Worm (Caenorhabditis elegans): ENCODE results near the gene C54D10.13.

C54D10.13 gene

DNA sequence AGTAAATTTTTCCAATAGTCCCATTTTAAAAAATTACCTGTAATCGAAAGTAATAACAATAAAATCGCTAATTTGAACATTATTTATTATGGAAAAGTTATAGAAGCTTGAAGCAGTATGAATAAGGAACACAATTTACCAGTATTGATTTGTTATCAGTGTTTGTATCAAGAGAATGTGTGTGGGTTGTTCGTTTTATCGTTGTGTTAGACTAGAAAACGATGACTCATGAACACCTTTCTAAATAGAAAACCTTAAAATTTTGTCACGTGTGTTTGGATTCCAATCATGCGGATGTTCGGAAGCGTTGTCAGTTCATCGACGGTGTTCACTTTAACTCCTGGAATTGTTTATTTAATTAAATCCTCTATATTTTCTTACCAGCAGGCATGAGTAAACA lies at the start of gene C54D10.13:
Gene C54D10.13, minus strand, starts transcription at position 179 of the 400 bp plus-strand sequence.
- TF ChIP-seq F39B2.1 (GFP tag; IDR thresholded peaks at IDR 0.05), result no peak
- no peak for TF ChIP-seq die-1 (tag; optimal IDR thresholded peaks at IDR 0.05)
- no peak for TF ChIP-seq egl-18 (GFP tag; IDR thresholded peaks at IDR 0.05)
- no peak for TF ChIP-seq F22D6.2 (tag; optimal IDR thresholded peaks at IDR 0.05)
- TF ChIP-seq F52B5.7 (tag; optimal IDR thresholded peaks at IDR 0.05), result no peak
- no peak for TF ChIP-seq lin-26 (GFP tag; IDR thresholded peaks at IDR 0.05)
- no peak for TF ChIP-seq snpc-1.3 (tag; optimal IDR thresholded peaks at IDR 0.05; ENCODE audit: insufficient read depth)
- no peak for TF ChIP-seq madf-8 (GFP tag; conservative IDR thresholded peaks at IDR 0.05)
- TF ChIP-seq Y67H2A.10 (GFP tag; conservative IDR thresholded peaks at IDR 0.05), result no peak
- TF ChIP-seq B0035.1 (tag; optimal IDR thresholded peaks at IDR 0.05), result no peak
- no peak for TF ChIP-seq K12H6.12 (tag; optimal IDR thresholded peaks at IDR 0.05)
- no peak for TF ChIP-seq attf-6 (GFP tag; IDR thresholded peaks at IDR 0.05)
- TF ChIP-seq tbp1 (GFP tag; optimal IDR thresholded peaks at IDR 0.05), result no peak
- TF ChIP-seq B0336.3 (GFP tag; IDR thresholded peaks at IDR 0.05), result no peak
- TF ChIP-seq hlh-12 (tag; optimal IDR thresholded peaks at IDR 0.05), result no peak
- TF ChIP-seq egrh-3 (GFP tag; IDR thresholded peaks at IDR 0.05), result no peak

DNA sequence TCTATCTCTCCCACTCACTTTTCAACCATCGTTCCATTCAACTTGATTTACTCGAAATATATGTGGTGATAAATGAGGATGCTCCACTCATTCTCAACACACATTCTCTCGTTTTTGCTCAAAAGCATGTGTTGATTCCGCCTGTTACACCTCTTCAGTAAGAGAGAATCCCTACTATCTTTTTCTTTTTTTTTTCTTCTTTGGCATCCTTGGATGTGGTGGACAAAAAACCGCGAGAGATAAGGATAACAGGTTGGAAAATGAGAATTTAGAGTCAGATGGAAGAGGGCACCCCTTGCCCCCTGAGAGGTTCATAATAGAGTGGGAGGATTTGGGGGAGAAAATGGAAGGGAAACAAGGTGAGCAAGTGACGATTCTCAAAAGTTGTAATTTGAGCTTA lies 46.9 kb upstream of the C54D10.13 start:
- TF ChIP-seq hmg-1.2 (GFP tag; IDR thresholded peaks at IDR 0.05) (0 out of 2 replicates have a peak, but pooled peaks have one; percentile 10), pbrm-1 (GFP tag; IDR thresholded peaks at IDR 0.05) (no peak)

DNA sequence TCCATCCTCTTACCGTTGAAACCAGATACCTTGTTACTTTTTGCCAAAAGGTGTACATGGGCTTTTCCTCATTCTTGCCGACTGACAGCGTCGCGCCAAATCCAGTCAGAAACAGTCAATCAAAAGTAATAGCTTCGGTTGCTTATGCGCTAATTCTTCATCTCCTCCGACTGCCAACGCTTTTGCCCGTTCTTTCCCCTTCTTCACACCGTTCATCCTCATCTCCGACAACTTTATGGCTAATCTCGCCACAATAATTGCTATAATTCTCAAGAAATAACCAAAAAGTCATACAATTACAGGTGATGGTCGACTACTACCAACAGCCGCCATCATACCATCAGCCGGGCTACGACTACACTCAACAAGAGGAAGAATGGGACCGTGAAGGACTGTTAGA lies 46.0 kb upstream of the C54D10.13 start, which contains the start of gene atn-1:
Gene atn-1, plus strand, starts transcription at position 301 of the 400 bp plus-strand sequence.
- TF ChIP-seq akir-1 (GFP tag; optimal IDR thresholded peaks at IDR 0.05), result no peak
- TF ChIP-seq dox-1 (GFP tag; IDR thresholded peaks at IDR 0.05), result no peak
- no peak for TF ChIP-seq aptf-3 (GFP tag; IDR thresholded peaks at IDR 0.05)
- no peak for TF ChIP-seq F23B12.7 (tag; optimal IDR thresholded peaks at IDR 0.05; ENCODE audit: insufficient read depth)
- no peak for TF ChIP-seq F10E7.11 (tag; optimal IDR thresholded peaks at IDR 0.05)
- TF ChIP-seq F37B4.10 (GFP tag; IDR thresholded peaks at IDR 0.05), result no peak
- TF ChIP-seq repo-1 (tag; optimal IDR thresholded peaks at IDR 0.05), result no peak
- TF ChIP-seq bed-1 (GFP tag; IDR thresholded peaks at IDR 0.05), result no peak
- TF ChIP-seq mel-28 (tag; optimal IDR thresholded peaks at IDR 0.05; ENCODE audit: borderline replicate concordance), result no peak
- no peak for TF ChIP-seq F57C9.4 (tag; optimal IDR thresholded peaks at IDR 0.05)
- no peak for TF ChIP-seq dpl-1 (GFP tag; optimal IDR thresholded peaks at IDR 0.05)
- no peak for TF ChIP-seq D2030.7 (GFP tag; IDR thresholded peaks at IDR 0.05)
- TF ChIP-seq athp-1 (tag; optimal IDR thresholded peaks at IDR 0.05), result no peak
- TF ChIP-seq unc-62 (GFP tag; optimal IDR thresholded peaks at IDR 0.05), result no peak
- no peak for TF ChIP-seq nhr-27 (tag; optimal IDR thresholded peaks at IDR 0.05)
- no peak for TF ChIP-seq chd-7 (tag; optimal IDR thresholded peaks at IDR 0.05)
- no peak for TF ChIP-seq ztf-3 (GFP tag; optimal IDR thresholded peaks at IDR 0.05)
- TF ChIP-seq T26A5.8 (tag; optimal IDR thresholded peaks at IDR 0.05), result no peak

DNA sequence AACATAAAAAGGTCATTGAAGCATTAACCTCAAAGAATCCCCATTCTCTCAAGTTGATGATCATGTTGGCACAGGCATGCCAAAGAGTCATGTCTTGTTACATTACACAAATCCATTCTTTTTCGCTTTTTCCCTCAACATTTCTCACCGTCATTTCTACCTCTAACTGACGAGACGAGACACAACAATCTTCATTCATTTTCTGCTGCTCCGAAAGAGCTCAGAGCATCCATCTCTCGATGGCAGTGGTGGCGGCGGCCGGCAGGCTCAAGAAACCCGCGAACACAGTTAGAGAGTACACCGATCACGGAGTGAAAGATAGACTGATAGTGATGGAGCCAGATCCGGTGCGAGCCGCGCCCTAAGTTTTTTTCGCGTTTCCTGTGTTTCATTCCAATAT lies 45.0 kb upstream of the C54D10.13 start:
- peak; percentile 34 for TF ChIP-seq zim-3 (tag; optimal IDR thresholded peaks at IDR 0.05)
- no peak for TF ChIP-seq tbp1 (GFP tag; optimal IDR thresholded peaks at IDR 0.05)
- no peak for TF ChIP-seq nhr-27 (tag; optimal IDR thresholded peaks at IDR 0.05)
- no peak for TF ChIP-seq egl-44 (GFP tag; IDR thresholded peaks at IDR 0.05)
- TF ChIP-seq pbrm-1 (GFP tag; IDR thresholded peaks at IDR 0.05), result peak; percentile 38; the same call in 1 of the 2 replicates
- no peak for TF ChIP-seq B0261.1 (tag; optimal IDR thresholded peaks at IDR 0.05)
- TF ChIP-seq dpff-1 (tag; optimal IDR thresholded peaks at IDR 0.05), result no peak
- no peak for TF ChIP-seq ceh-91 (GFP tag; IDR thresholded peaks at IDR 0.05)
- TF ChIP-seq fkh-3 (tag; optimal IDR thresholded peaks at IDR 0.05), result no peak
- TF ChIP-seq nfya-1 (tag; optimal IDR thresholded peaks at IDR 0.05; ENCODE audit: borderline replicate concordance, insufficient read depth), result no peak
- TF ChIP-seq ZK185.1 (tag; optimal IDR thresholded peaks at IDR 0.05; ENCODE audit: poor library complexity, severe bottlenecking), result no peak
- peak; percentile 5 for TF ChIP-seq nhr-90 (tag; optimal IDR thresholded peaks at IDR 0.05)
- peak; percentile 92 for TF ChIP-seq zfh-2 (GFP tag; conservative IDR thresholded peaks at IDR 0.05)
- TF ChIP-seq hsf-1 (GFP tag; IDR thresholded peaks at IDR 0.05), result no peak
